Worm (Caenorhabditis elegans) whole organism, L2 larva: ENCODE results near the gene grl-24.

ENCODE experiments used
- C34F6.9 ChIP-seq: fragments of 150-350 bp; optimal IDR thresholded peaks from 2 replicates; lab custom pipeline; 2014; ENCODE audit warnings: missing biosample characterization, missing genetic modification characterization
- F13H6.1 ChIP-seq: sonication (generic microtip); optimal IDR thresholded peaks from 2 replicates; lab custom pipeline; 2016; ENCODE audit warnings: missing genetic modification characterization, missing compliant biosample characterization
- aly-2 ChIP-seq: fragments of 150-350 bp; optimal IDR thresholded peaks from 2 replicates; lab custom pipeline; 2014; ENCODE audit warnings: missing biosample characterization, missing genetic modification characterization
- blmp-1 ChIP-seq: sonication (generic microtip); optimal IDR thresholded peaks from 2 replicates; lab custom pipeline; 2017; ENCODE audit warnings: missing genetic modification characterization, mild to moderate bottlenecking, missing compliant biosample characterization, antibody characterized with exemption, moderate library complexity; ENCODE audit not compliant: insufficient read depth
- ceh-82 ChIP-seq: fragments of 150-350 bp; optimal IDR thresholded peaks from 2 replicates; lab custom pipeline; 2014; ENCODE audit warnings: missing biosample characterization, missing genetic modification characterization
- crh-2 ChIP-seq: sonication (generic microtip); optimal IDR thresholded peaks from 2 replicates; lab custom pipeline; 2017; ENCODE audit warnings: missing biosample characterization, missing genetic modification characterization
- dmd-4 ChIP-seq: sonication (generic microtip); optimal IDR thresholded peaks from 2 replicates; lab custom pipeline; 2017; ENCODE audit warnings: missing biosample characterization, missing genetic modification characterization
- egl-27 ChIP-seq: sonication (generic microtip); optimal IDR thresholded peaks from 3 replicates; lab custom pipeline; 2017; ENCODE audit warnings: missing biosample characterization, missing genetic modification reagents, missing genetic modification characterization
- elt-1 ChIP-seq: fragments of 150-350 bp; optimal IDR thresholded peaks from 2 replicates; lab custom pipeline; 2014; ENCODE audit warnings: missing biosample characterization, missing genetic modification characterization
- fos-1 ChIP-seq: fragments of 150-350 bp; optimal IDR thresholded peaks from 2 replicates; lab custom pipeline; 2014; ENCODE audit warnings: missing biosample characterization, missing genetic modification characterization
- gmeb-1 ChIP-seq: fragments of 150-350 bp; optimal IDR thresholded peaks from 2 replicates; lab custom pipeline; 2014; ENCODE audit warnings: missing biosample characterization, missing genetic modification characterization
- lin-11 ChIP-seq: fragments of 150-350 bp; sonication (generic microtip); optimal IDR thresholded peaks from 2 replicates; lab custom pipeline; 2014; ENCODE audit warnings: missing biosample characterization, missing genetic modification characterization, inconsistent platforms, mixed read lengths
- lin-39 ChIP-seq: fragments of 150-350 bp; optimal IDR thresholded peaks from 2 replicates; lab custom pipeline; 2014; ENCODE audit warnings: missing biosample characterization, missing genetic modification reagents, missing genetic modification characterization
- lsy-2 ChIP-seq, 2 experiments: fragments of 150-350 bp in 1 of 2; sonication (generic microtip) in 1 of 2; optimal IDR thresholded peaks; 2 replicates each; lab custom pipeline; 2014 to 2017; ENCODE audit warnings: missing biosample characterization in 2 of 2, missing genetic modification characterization in 2 of 2
- mab-5 ChIP-seq: fragments of 150-350 bp; optimal IDR thresholded peaks from 2 replicates; lab custom pipeline; 2014; ENCODE audit warnings: missing biosample characterization, missing genetic modification characterization
- mdl-1 ChIP-seq, 2 experiments: fragments of 150-350 bp in 1 of 2; sonication (generic microtip) in 1 of 2; optimal IDR thresholded peaks; 2 replicates each; lab custom pipeline; 2017; ENCODE audit warnings: missing biosample characterization in 2 of 2, missing genetic modification characterization in 2 of 2
- nhr-10 ChIP-seq: sonication (generic microtip); optimal IDR thresholded peaks from 2 replicates; lab custom pipeline; 2017; ENCODE audit warnings: missing biosample characterization, missing genetic modification characterization
- nhr-11 ChIP-seq: fragments of 150-350 bp; optimal IDR thresholded peaks from 2 replicates; lab custom pipeline; 2014; ENCODE audit warnings: missing biosample characterization, missing genetic modification characterization
- nhr-12 ChIP-seq: fragments of 150-350 bp; optimal IDR thresholded peaks from 2 replicates; lab custom pipeline; 2014; ENCODE audit warnings: missing biosample characterization, missing genetic modification characterization
- nhr-129 ChIP-seq: fragments of 150-350 bp; optimal IDR thresholded peaks from 2 replicates; lab custom pipeline; 2014; ENCODE audit warnings: missing biosample characterization, missing genetic modification characterization
- nhr-21 ChIP-seq: fragments of 150-350 bp; optimal IDR thresholded peaks from 2 replicates; lab custom pipeline; 2014; ENCODE audit warnings: missing biosample characterization, missing genetic modification characterization
- nhr-237 ChIP-seq: fragments of 150-350 bp; optimal IDR thresholded peaks from 2 replicates; lab custom pipeline; 2014; ENCODE audit warnings: missing biosample characterization, missing genetic modification characterization
- nhr-6 ChIP-seq: fragments of 150-350 bp; optimal IDR thresholded peaks from 2 replicates; lab custom pipeline; 2014; ENCODE audit warnings: missing biosample characterization, missing genetic modification characterization
- peb-1 ChIP-seq: fragments of 150-350 bp; optimal IDR thresholded peaks from 2 replicates; lab custom pipeline; 2014; ENCODE audit warnings: missing biosample characterization, missing genetic modification characterization
- skn-1 ChIP-seq: sonication (generic microtip); optimal IDR thresholded peaks from 2 replicates; lab custom pipeline; 2017; ENCODE audit warnings: missing biosample characterization, missing genetic modification characterization
- sma-3 ChIP-seq: sonication (generic microtip); optimal IDR thresholded peaks from 2 replicates; lab custom pipeline; 2016; ENCODE audit warnings: missing genetic modification reagents, missing genetic modification characterization, missing compliant biosample characterization
- sma-9 ChIP-seq, 2 experiments: fragments of 150-350 bp in 1 of 2; sonication (generic microtip) in 1 of 2; optimal IDR thresholded peaks; 2 replicates each; lab custom pipeline; 2014 to 2016; ENCODE audit warnings: missing genetic modification characterization in 2 of 2, mild to moderate bottlenecking in 1 of 2, missing biosample characterization in 1 of 2, missing compliant biosample characterization in 1 of 2, missing genetic modification reagents in 1 of 2, moderate library complexity in 1 of 2
- unc-55 ChIP-seq: fragments of 150-350 bp; sonication (generic microtip); optimal IDR thresholded peaks from 3 replicates; lab custom pipeline; 2014; ENCODE audit warnings: missing biosample characterization, missing genetic modification reagents, missing genetic modification characterization
- unc-62 ChIP-seq: fragments of 150-350 bp; optimal IDR thresholded peaks from 2 replicates; lab custom pipeline; 2014; ENCODE audit warnings: missing biosample characterization, missing genetic modification reagents, missing genetic modification characterization
- ztf-11 ChIP-seq: sonication (generic microtip); optimal IDR thresholded peaks from 2 replicates; lab custom pipeline; 2017; ENCODE audit warnings: missing biosample characterization, missing genetic modification characterization
- ztf-4 ChIP-seq: fragments of 150-350 bp; optimal IDR thresholded peaks from 2 replicates; lab custom pipeline; 2014; ENCODE audit warnings: missing biosample characterization, missing genetic modification characterization

The grl-24 gene

DNA sequence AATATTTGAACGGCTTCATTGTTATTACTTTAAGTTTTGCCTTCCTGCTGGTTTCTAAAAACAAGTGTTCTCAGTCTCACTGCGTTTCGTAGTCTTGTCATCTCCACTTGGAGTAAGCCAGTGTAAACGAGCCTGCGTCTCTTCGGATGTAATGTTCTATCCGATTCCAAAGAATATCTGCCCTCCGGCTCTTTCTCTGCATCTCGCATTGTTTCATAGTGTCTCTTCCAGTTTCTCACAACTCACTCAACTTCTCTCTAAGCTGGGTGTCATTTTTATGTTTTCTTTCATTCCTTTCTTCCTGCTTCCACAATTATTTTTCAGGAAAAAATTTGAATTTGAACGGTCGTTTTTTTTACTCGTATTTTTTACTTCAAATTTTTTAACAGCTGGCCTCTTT lies 48.7 kb downstream of the grl-24 start:
- TF ChIP-seq blmp-1 (tag; lab: Kevin White, UChicago), result no peak
- TF ChIP-seq fos-1, result no peak
- TF ChIP-seq unc-55 (GFP tag; lab: Kevin White, UChicago), result peak; percentile 64
- no peak for TF ChIP-seq nhr-129
- no peak for TF ChIP-seq egl-27
- no peak for TF ChIP-seq nhr-21 (tag; lab: Kevin White, UChicago)
- TF ChIP-seq dmd-4 (tag; lab: Kevin White, UChicago), result no peak
- TF ChIP-seq nhr-237 (tag; lab: Kevin White, UChicago), result no peak
- no peak for TF ChIP-seq lin-11 (tag; lab: Kevin White, UChicago)
- TF ChIP-seq ztf-11 (tag; lab: Kevin White, UChicago), result no peak
- TF ChIP-seq ztf-4 (tag; lab: Kevin White, UChicago), result no peak
- peak; percentile 32 for TF ChIP-seq C34F6.9 (tag; lab: Kevin White, UChicago)
- peak; percentile 5 for TF ChIP-seq F13H6.1 (tag; lab: Kevin White, UChicago)
- TF ChIP-seq nhr-10 (tag; lab: Kevin White, UChicago), result no peak
- no peak for TF ChIP-seq nhr-6 (tag; lab: Kevin White, UChicago)
- TF ChIP-seq unc-62 (GFP tag; lab: Kevin White, UChicago), result no peak
- TF ChIP-seq aly-2, result no peak
- TF ChIP-seq lsy-2 (tag; optimal IDR thresholded peaks at IDR 0.05; lab: Kevin White, UChicago), result no peak
- no peak for TF ChIP-seq elt-1
- TF ChIP-seq nhr-12 (tag; lab: Kevin White, UChicago), result no peak
- no peak for TF ChIP-seq gmeb-1 (tag; lab: Kevin White, UChicago)
- TF ChIP-seq sma-3 (GFP tag; lab: Kevin White, UChicago), result no peak
- no peak for TF ChIP-seq lin-39 (tag; lab: Kevin White, UChicago)
- no peak for TF ChIP-seq peb-1 (tag; lab: Kevin White, UChicago)
- TF ChIP-seq sma-9 (GFP tag; optimal IDR thresholded peaks at IDR 0.05; lab: Kevin White, UChicago), result peak; percentile 33
- no peak for TF ChIP-seq sma-9 (tag; optimal IDR thresholded peaks at IDR 0.05; lab: Kevin White, UChicago)
- TF ChIP-seq mab-5 (tag; lab: Kevin White, UChicago), result no peak
- no peak for TF ChIP-seq ceh-82
- no peak for TF ChIP-seq crh-2
- no peak for TF ChIP-seq mdl-1 (tag; optimal IDR thresholded peaks at IDR 0.05; lab: Kevin White, UChicago)
- TF ChIP-seq nhr-11 (tag; lab: Kevin White, UChicago), result no peak
- TF ChIP-seq skn-1 (tag; lab: Kevin White, UChicago), result no peak
- TF ChIP-seq, all 48 proteins: peak for 4
